Fruit fly (Drosophila melanogaster) whole organism, embryonic: Measurements from ENCODE around the gene lwr.
A peak's percentile ranks its signal among the peaks of the same experiment; 100 is the strongest.

Source experiments
- CG17912 ChIP-seq: fragments of 200-800 bp; sonication (Bioruptor generic); optimal IDR thresholded peaks from 2 replicates; lab custom pipeline; 2018; ENCODE audit warnings: missing biosample characterization, mild to moderate bottlenecking, missing genetic modification characterization
- CG1792 ChIP-seq: fragments of 200-800 bp; sonication (Bioruptor generic); optimal IDR thresholded peaks from 2 replicates; lab custom pipeline; 2016; ENCODE audit warnings: missing biosample characterization, missing genetic modification characterization
- CG32532 ChIP-seq: fragments of 200-800 bp; sonication (Bioruptor generic); IDR thresholded peaks from 2 replicates; pipeline ENCODE4 v1.3.6; 2022; ENCODE audit warnings: missing biosample characterization, missing genetic modification characterization
- CG4360 ChIP-seq: fragments of 200-800 bp; sonication (Bioruptor generic); IDR thresholded peaks from 2 replicates; pipeline ENCODE4 v1.3.6; 2022; ENCODE audit warnings: missing biosample characterization, missing genetic modification characterization
- CG6272 ChIP-seq: fragments of 200-800 bp; sonication (Bioruptor generic); IDR thresholded peaks from 2 replicates; pipeline ENCODE4 v1.3.6; 2022; ENCODE audit warnings: missing biosample characterization, missing genetic modification characterization
- CG6813 ChIP-seq: fragments of 200-800 bp; sonication (Bioruptor generic); optimal IDR thresholded peaks from 2 replicates; lab custom pipeline; 2017; ENCODE audit warnings: missing biosample characterization, missing genetic modification characterization, mild to moderate bottlenecking, moderate library complexity, missing genetic modification reagents
- CG8388 ChIP-seq: fragments of 200-800 bp; sonication (Bioruptor generic); optimal IDR thresholded peaks from 2 replicates; lab custom pipeline; 2019; ENCODE audit warnings: missing biosample characterization, mild to moderate bottlenecking, missing genetic modification characterization, moderate library complexity
- CG8944 ChIP-seq: fragments of 200-800 bp; sonication (Bioruptor generic); optimal IDR thresholded peaks from 3 replicates; lab custom pipeline; 2016; ENCODE audit warnings: missing biosample characterization, missing genetic modification characterization
- D19A ChIP-seq: fragments of 200-800 bp; optimal IDR thresholded peaks from 3 replicates; lab custom pipeline; 2019; ENCODE audit warnings: missing biosample characterization, mild to moderate bottlenecking, missing genetic modification characterization, moderate library complexity
- Doc3 ChIP-seq: fragments of 200-800 bp; sonication (Bioruptor generic); IDR thresholded peaks from 3 replicates; pipeline ENCODE4 v1.3.6; 2022; ENCODE audit warnings: missing biosample characterization, missing genetic modification characterization; ENCODE audit not compliant: partially characterized antibody
- Fer1 ChIP-seq: fragments of 200-800 bp; sonication (Bioruptor generic); optimal IDR thresholded peaks from 2 replicates; lab custom pipeline; 2017; ENCODE audit warnings: missing biosample characterization, mild to moderate bottlenecking, missing genetic modification characterization
- H2.0 ChIP-seq: fragments of 200-800 bp; sonication (Bioruptor generic); IDR thresholded peaks from 2 replicates; pipeline ENCODE4 v1.3.6; 2022; ENCODE audit warnings: missing biosample characterization, missing genetic modification characterization
- Hmr ChIP-seq: fragments of 200-800 bp; sonication (Bioruptor generic); optimal IDR thresholded peaks from 3 replicates; lab custom pipeline; 2017; ENCODE audit warnings: mild to moderate bottlenecking, missing biosample characterization, missing genetic modification reagents, missing genetic modification characterization
- Hr78 ChIP-seq, 2 experiments: fragments of 200-800 bp in 1 of 2; fragments of >200 bp in 1 of 2; sonication (Bioruptor generic) in 1 of 2; optimal IDR thresholded peaks; 2 replicates each; lab custom pipeline; 2017 to 2019; ENCODE audit warnings: missing biosample characterization in 2 of 2, missing genetic modification characterization in 2 of 2, mild to moderate bottlenecking in 1 of 2, moderate library complexity in 1 of 2
- Lpt ChIP-seq: fragments of >200 bp; optimal IDR thresholded peaks from 2 replicates; lab custom pipeline; 2018; ENCODE audit warnings: missing biosample characterization, missing genetic modification characterization
- MBD-R2 ChIP-seq: fragments of 200-800 bp; sonication (Bioruptor generic); IDR thresholded peaks from 2 replicates; pipeline ENCODE4 v1.3.6; 2022; ENCODE audit warnings: missing biosample characterization, missing genetic modification characterization
- MESR4 ChIP-seq: fragments of 200-800 bp; sonication (Bioruptor generic); optimal IDR thresholded peaks from 2 replicates; lab custom pipeline; 2018; ENCODE audit warnings: missing biosample characterization, mild to moderate bottlenecking, missing genetic modification characterization, moderate library complexity
- Med ChIP-seq: fragments of 200-800 bp; sonication (Bioruptor generic); peaks from one replicate; lab custom pipeline; 2016; ENCODE audit warnings: missing biosample characterization, missing genetic modification characterization, mild to moderate bottlenecking, inconsistent platforms, moderate library complexity
- Nf-YA ChIP-seq: fragments of 200-800 bp; sonication (Bioruptor generic); IDR thresholded peaks from 2 replicates; pipeline ENCODE4 v1.3.6; 2022; ENCODE audit warnings: missing biosample characterization, missing genetic modification characterization
- Nf-YB ChIP-seq: fragments of 200-800 bp; sonication (Bioruptor generic); optimal IDR thresholded peaks from 3 replicates; lab custom pipeline; 2019; ENCODE audit warnings: missing biosample characterization, mild to moderate bottlenecking, missing genetic modification characterization, moderate library complexity
- Ravus ChIP-seq: fragments of 200-800 bp; sonication (Bioruptor generic); IDR thresholded peaks from 2 replicates; pipeline ENCODE4 v1.3.6; 2022; ENCODE audit warnings: missing biosample characterization, missing genetic modification characterization
- ab ChIP-seq: fragments of 200-800 bp; sonication (Bioruptor generic); optimal IDR thresholded peaks from 2 replicates; lab custom pipeline; 2016; ENCODE audit warnings: missing biosample characterization, missing genetic modification characterization
- abd-A ChIP-seq: fragments of 200-800 bp; sonication (Bioruptor generic); optimal IDR thresholded peaks from 3 replicates; lab custom pipeline; 2019; ENCODE audit warnings: missing biosample characterization, mild to moderate bottlenecking, missing genetic modification characterization, moderate library complexity
- al ChIP-seq: fragments of 200-800 bp; sonication (Bioruptor generic); IDR thresholded peaks from 2 replicates; pipeline ENCODE4 v1.3.6; 2022; ENCODE audit warnings: missing biosample characterization, missing genetic modification characterization
- chinmo ChIP-seq: fragments of 200-800 bp; sonication (Bioruptor generic); IDR thresholded peaks from 4 replicates; pipeline ENCODE4 v1.3.6; 2022; ENCODE audit warnings: missing biosample characterization, missing genetic modification characterization; ENCODE audit not compliant: partially characterized antibody
- chm ChIP-seq: fragments of 200-800 bp; sonication (Bioruptor generic); IDR thresholded peaks from 2 replicates; pipeline ENCODE4 v1.3.6; 2022; ENCODE audit warnings: missing biosample characterization, missing genetic modification characterization
- crol ChIP-seq: fragments of 200-800 bp; sonication (Bioruptor generic); IDR thresholded peaks from 2 replicates; pipeline ENCODE4 v1.3.6; 2022; ENCODE audit warnings: missing biosample characterization, missing genetic modification characterization
- crp ChIP-seq, 2 experiments: fragments of 200-800 bp; sonication (Bioruptor generic); optimal IDR thresholded peaks; 2 replicates in 1 of 2; 3 replicates in 1 of 2; lab custom pipeline; 2017; ENCODE audit warnings: missing biosample characterization in 2 of 2, missing genetic modification characterization in 2 of 2, mild to moderate bottlenecking in 1 of 2, moderate library complexity in 1 of 2
- dimm ChIP-seq: fragments of 200-800 bp; sonication (Bioruptor generic); IDR thresholded peaks from 2 replicates; pipeline ENCODE4 v1.3.6; 2022; ENCODE audit warnings: missing biosample characterization, missing genetic modification characterization
- eve ChIP-seq, 2 experiments: fragments of >200 bp; optimal IDR thresholded peaks; 2 replicates each; lab custom pipeline; 2017; ENCODE audit warnings: missing biosample characterization in 2 of 2, missing genetic modification characterization in 2 of 2
- fd3F ChIP-seq: fragments of 200-800 bp; sonication (Bioruptor generic); optimal IDR thresholded peaks from 2 replicates; lab custom pipeline; 2018; ENCODE audit warnings: missing biosample characterization, mild to moderate bottlenecking, missing genetic modification characterization, moderate library complexity
- fd96Cb ChIP-seq: fragments of 200-800 bp; sonication (Bioruptor generic); optimal IDR thresholded peaks from 2 replicates; lab custom pipeline; 2018; ENCODE audit warnings: missing biosample characterization, mild to moderate bottlenecking, missing genetic modification characterization, moderate library complexity
- fu2 ChIP-seq: fragments of 200-800 bp; sonication (Bioruptor generic); optimal IDR thresholded peaks from 2 replicates; lab custom pipeline; 2016; ENCODE audit warnings: missing biosample characterization, missing genetic modification characterization
- grn ChIP-seq: fragments of 200-800 bp; sonication (Bioruptor generic); optimal IDR thresholded peaks from 3 replicates; lab custom pipeline; 2017; ENCODE audit warnings: missing biosample characterization, missing genetic modification characterization
- gro ChIP-seq: fragments of 200-800 bp; sonication (Bioruptor generic); optimal IDR thresholded peaks from 2 replicates; lab custom pipeline; 2016; ENCODE audit warnings: missing biosample characterization, missing genetic modification characterization
- jigr1 ChIP-seq: fragments of 200-800 bp; sonication (Bioruptor generic); IDR thresholded peaks from 3 replicates; pipeline ENCODE4 v1.3.6; 2022; ENCODE audit warnings: missing biosample characterization, missing genetic modification characterization
- lab ChIP-seq: fragments of 200-800 bp; sonication (Bioruptor generic); optimal IDR thresholded peaks from 3 replicates; lab custom pipeline; 2017; ENCODE audit warnings: missing biosample characterization, missing genetic modification characterization, mild to moderate bottlenecking, moderate library complexity, missing genetic modification reagents
- nerfin-2 ChIP-seq: fragments of 200-800 bp; sonication (Bioruptor generic); IDR thresholded peaks from 2 replicates; pipeline ENCODE4 v1.3.6; 2022; ENCODE audit warnings: missing biosample characterization, missing genetic modification characterization; ENCODE audit not compliant: partially characterized antibody
- p53 ChIP-seq: fragments of 200-800 bp; sonication (Bioruptor generic); optimal IDR thresholded peaks from 2 replicates; lab custom pipeline; 2016; ENCODE audit warnings: missing biosample characterization, missing genetic modification characterization
- ro ChIP-seq: fragments of 200-800 bp; sonication (Bioruptor generic); IDR thresholded peaks from 2 replicates; pipeline ENCODE4 v1.3.6; 2022; ENCODE audit warnings: missing biosample characterization, missing genetic modification characterization
- sc ChIP-seq, 3 experiments: fragments of >200 bp in 2 of 3; fragments of 200-800 bp in 1 of 3; sonication (Bioruptor generic) in 1 of 3; optimal IDR thresholded peaks; 2 replicates in 2 of 3; 3 replicates in 1 of 3; lab custom pipeline; 2017; ENCODE audit warnings: mild to moderate bottlenecking in 1 of 3, missing biosample characterization in 1 of 3, missing genetic modification characterization in 1 of 3, missing genetic modification reagents in 1 of 3
- sd ChIP-seq: fragments of 200-800 bp; sonication (Bioruptor generic); optimal IDR thresholded peaks from 3 replicates; lab custom pipeline; 2018; ENCODE audit warnings: missing biosample characterization, mild to moderate bottlenecking, missing genetic modification characterization, moderate library complexity
- slp2 ChIP-seq: fragments of 200-800 bp; sonication (Bioruptor generic); optimal IDR thresholded peaks from 2 replicates; lab custom pipeline; 2016; ENCODE audit warnings: missing biosample characterization, missing genetic modification characterization
- sug ChIP-seq: fragments of 200-800 bp; optimal IDR thresholded peaks from 2 replicates; lab custom pipeline; 2019; ENCODE audit warnings: missing biosample characterization, mild to moderate bottlenecking, missing genetic modification characterization, moderate library complexity
- unc-4 ChIP-seq: fragments of 200-800 bp; sonication (Bioruptor generic); IDR thresholded peaks from 2 replicates; pipeline ENCODE4 v1.3.6; 2022; ENCODE audit warnings: missing biosample characterization, missing genetic modification characterization; ENCODE audit not compliant: partially characterized antibody
- zen2 ChIP-seq: fragments of 200-800 bp; sonication (Bioruptor generic); IDR thresholded peaks from 3 replicates; pipeline ENCODE4 v1.3.6; 2022; ENCODE audit warnings: missing biosample characterization, missing genetic modification characterization; ENCODE audit not compliant: partially characterized antibody

lwr gene

DNA sequence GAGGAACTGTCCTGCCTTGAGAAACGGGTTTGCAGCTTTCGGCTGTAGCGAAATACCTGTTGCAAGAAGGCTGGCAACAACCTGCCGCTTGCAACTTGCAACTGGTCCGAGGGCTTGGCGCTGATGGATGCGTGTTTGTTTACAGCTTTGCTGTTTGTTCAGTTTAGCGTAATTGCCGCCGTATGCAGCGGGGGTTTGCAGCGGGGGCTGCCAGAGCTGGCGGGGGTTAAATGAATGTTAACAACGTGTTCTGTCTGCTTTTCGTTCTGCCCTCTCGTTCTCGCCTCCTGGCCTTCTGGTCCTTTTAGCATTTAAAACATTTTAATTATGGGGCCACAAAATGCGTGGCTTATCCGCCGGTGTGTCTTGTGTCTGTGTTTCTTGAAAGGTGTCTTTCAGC lies 42.4 kb downstream of the lwr start (continued):
- no peak for TF ChIP-seq CG1792
- TF ChIP-seq al (GFP tag; lab: Robert Waterston, UW): no peak
- TF ChIP-seq Hmr (GFP tag; lab: Kevin White, UChicago): no peak
- no peak for TF ChIP-seq Nf-YB (GFP tag; lab: Kevin White, UChicago)
- TF ChIP-seq CG6813 (GFP tag; lab: Kevin White, UChicago): no peak
- peak; percentile 26 for TF ChIP-seq Med (GFP tag; lab: Kevin White, UChicago)
- no peak for TF ChIP-seq Hr78 (GFP tag; optimal IDR thresholded peaks at IDR 0.05; lab: Kevin White, UChicago)

DNA sequence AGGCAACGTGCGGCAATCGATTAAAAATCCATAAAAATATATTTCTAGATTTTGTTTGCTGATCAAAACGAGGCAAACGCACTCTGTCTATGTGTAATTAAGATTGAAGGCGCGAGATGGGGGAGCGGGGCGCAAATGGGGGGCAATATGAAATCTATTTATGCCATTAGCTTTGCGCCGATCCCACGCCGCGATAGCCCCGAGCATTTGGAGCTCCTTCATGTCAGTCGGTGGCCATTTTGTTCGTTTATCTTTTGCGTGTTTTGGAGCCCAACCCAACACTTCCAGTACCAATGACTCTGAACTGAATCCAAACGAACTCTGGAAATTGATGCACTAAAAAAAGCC lies 43.9 kb downstream of the lwr start:
- TF ChIP-seq Nf-YA (0 out of 2 replicates have a peak, but pooled peaks have one; percentile 11), dimm (GFP tag; lab: Robert Waterston, UW) (no peak), grn (GFP tag; lab: Kevin White, UChicago) (peak; percentile 90), fu2 (GFP tag; lab: Kevin White, UChicago) (no peak), chinmo (GFP tag; lab: Robert Waterston, UW) (peak; percentile 55; the same call in 1 of the 4 replicates), lab (GFP tag; lab: Kevin White, UChicago) (peak; percentile 76), CG17912 (GFP tag; lab: Kevin White, UChicago) (no peak), sug (peak; percentile 37), MBD-R2 (GFP tag; lab: Robert Waterston, UW) (0 out of 2 replicates have a peak, but pooled peaks have one; percentile 1), crol (GFP tag; lab: Robert Waterston, UW) (peak; percentile 74), Lpt (GFP tag; lab: Kevin White, UChicago) (no peak)

DNA sequence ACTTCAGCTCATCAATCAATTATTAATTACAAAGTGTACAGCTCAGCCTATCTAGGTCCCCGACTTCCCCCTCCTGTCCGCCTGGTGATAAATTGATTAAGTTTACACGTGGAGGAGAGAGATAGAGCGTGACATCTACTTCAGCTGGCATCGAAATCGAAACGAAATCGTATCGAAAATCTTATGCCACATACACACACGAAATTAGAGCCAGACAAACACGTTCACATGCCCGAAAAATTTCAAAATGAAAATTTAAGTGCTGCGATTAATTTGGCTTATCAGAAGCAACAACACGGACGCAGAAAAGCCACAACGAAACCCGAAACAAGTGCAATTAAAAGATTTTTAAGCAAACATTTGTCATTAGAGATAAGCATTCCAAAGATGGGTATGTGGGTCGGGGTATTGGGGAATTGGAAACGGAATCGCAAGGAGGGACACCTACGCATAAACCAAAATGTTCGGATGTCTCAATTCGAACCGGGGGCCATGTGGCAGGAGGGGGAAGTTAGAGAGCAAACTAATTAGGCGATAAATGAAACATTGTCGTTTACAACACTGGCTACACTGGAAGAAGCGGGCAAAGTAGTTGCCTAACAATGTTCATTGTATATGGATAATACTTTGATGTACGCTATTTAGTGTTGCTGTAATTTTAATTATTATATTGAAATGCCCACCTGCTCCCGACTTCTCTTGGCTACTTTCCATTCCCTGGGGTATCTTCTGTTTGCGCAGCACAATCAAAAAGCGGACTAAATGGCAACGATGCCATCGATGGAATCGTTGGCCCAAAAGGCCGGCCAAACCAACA lies 44.5 kb downstream of the lwr start:
- TF ChIP-seq Ravus (GFP tag; lab: Robert Waterston, UW) (no peak), zen2 (no peak), D19A (tag; lab: Kevin White, UChicago) (no peak), chm (no peak), fd3F (GFP tag; lab: Kevin White, UChicago) (no peak), jigr1 (no peak), sc (optimal IDR thresholded peaks at IDR 0.05; lab: Kevin White, UChicago) (no peak), sc (GFP tag; optimal IDR thresholded peaks at IDR 0.05; lab: Kevin White, UChicago) (no peak), ro (GFP tag; lab: Robert Waterston, UW) (no peak), CG32532 (GFP tag; lab: Robert Waterston, UW) (no peak), CG6272 (GFP tag; lab: Robert Waterston, UW) (no peak), nerfin-2 (GFP tag; lab: Robert Waterston, UW) (no peak), p53 (GFP tag; lab: Kevin White, UChicago) (no peak), abd-A (no peak), unc-4 (GFP tag; lab: Robert Waterston, UW) (no peak), eve (GFP tag; optimal IDR thresholded peaks at IDR 0.05; lab: Kevin White, UChicago) (peak in 1 of 2 experiments; percentile 38), sd (tag; lab: Kevin White, UChicago) (peak; percentile 48), H2.0 (GFP tag; lab: Robert Waterston, UW) (no peak), gro (no peak), CG8388 (no peak), Fer1 (GFP tag; lab: Kevin White, UChicago) (no peak), CG8944 (GFP tag; lab: Kevin White, UChicago) (no peak), CG4360 (GFP tag; lab: Robert Waterston, UW) (no peak), MESR4 (GFP tag; lab: Kevin White, UChicago) (no peak), slp2 (GFP tag; lab: Kevin White, UChicago) (no peak), crp (GFP tag; optimal IDR thresholded peaks at IDR 0.05; lab: Kevin White, UChicago) (no peak), fd96Cb (no peak), Doc3 (GFP tag; lab: Robert Waterston, UW) (no peak), ab (no peak)
